Worm (Caenorhabditis elegans): Measurements from ENCODE around the gene T22G5.3.

The T22G5.3 gene

DNA sequence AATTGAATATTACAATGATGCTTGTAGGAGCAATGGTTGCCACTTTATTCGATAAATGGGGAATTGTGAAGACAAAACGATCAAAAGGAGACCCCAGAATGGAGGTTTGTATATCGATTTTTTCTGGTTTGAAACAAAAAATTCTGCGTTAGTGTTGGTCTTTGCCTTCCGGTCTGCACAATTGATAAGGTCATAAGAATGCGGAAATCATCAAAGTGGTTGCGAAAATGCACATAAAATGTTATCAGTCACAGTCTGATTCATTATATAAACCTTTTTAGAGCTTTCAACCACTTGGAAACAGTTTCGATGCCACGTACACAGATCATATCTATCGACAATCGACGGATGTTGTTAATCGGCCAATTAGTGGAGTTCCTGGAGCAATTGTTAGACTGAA lies 12.9 kb downstream of the T22G5.3 start:
- peak; percentile 96 for TF ChIP-seq fos-1 (tag; optimal IDR thresholded peaks at IDR 0.05)
- TF ChIP-seq crh-2 (tag; optimal IDR thresholded peaks at IDR 0.05) = peak; percentile 30
- TF ChIP-seq nhr-25 (tag; optimal IDR thresholded peaks at IDR 0.05) = no peak
- peak; percentile 51 for TF ChIP-seq sma-9 (GFP tag; optimal IDR thresholded peaks at IDR 0.05)
- no peak for TF ChIP-seq sma-9 (tag; optimal IDR thresholded peaks at IDR 0.05)

DNA sequence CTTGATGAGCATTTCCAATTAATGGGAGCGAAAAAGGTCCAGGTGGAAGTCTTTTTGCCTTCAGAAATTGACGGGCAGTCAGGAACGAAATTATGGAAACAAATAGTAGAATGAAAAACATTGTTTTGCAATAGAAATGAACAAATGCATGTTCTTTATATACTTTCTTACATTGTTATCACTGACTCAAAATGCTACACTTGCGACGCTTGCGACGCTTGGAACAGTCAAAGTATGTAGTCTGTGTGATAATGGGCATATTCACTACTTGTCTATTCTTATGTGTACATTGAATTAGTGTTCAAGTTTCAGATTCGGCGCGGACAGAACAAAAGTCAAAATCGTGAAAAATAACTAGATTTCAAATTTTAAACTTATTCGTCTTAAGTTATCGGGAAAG lies 17.6 kb downstream of the T22G5.3 start, which contains the start of gene cyp-35C1:
Gene cyp-35C1, minus strand, starts transcription at position 132 of the 400 bp plus-strand sequence.
- TF ChIP-seq lsy-2 (tag; optimal IDR thresholded peaks at IDR 0.05) = no peak
- no peak for TF ChIP-seq ceh-16 (tag; optimal IDR thresholded peaks at IDR 0.05)
- no peak for TF ChIP-seq ceh-82 (tag; optimal IDR thresholded peaks at IDR 0.05)
- TF ChIP-seq Y55F3AM.14 (GFP tag; optimal IDR thresholded peaks at IDR 0.05) = no peak
- TF ChIP-seq mab-5 (tag; optimal IDR thresholded peaks at IDR 0.05) = no peak
- TF ChIP-seq lin-11 (tag; optimal IDR thresholded peaks at IDR 0.05) = no peak
- peak; percentile 5 for TF ChIP-seq fos-1 (tag; optimal IDR thresholded peaks at IDR 0.05)
- TF ChIP-seq ztf-11 (tag; optimal IDR thresholded peaks at IDR 0.05) = no peak
- TF ChIP-seq sma-9 (GFP tag; optimal IDR thresholded peaks at IDR 0.05) = peak; percentile 34
- no peak for TF ChIP-seq sma-9 (tag; optimal IDR thresholded peaks at IDR 0.05)

DNA sequence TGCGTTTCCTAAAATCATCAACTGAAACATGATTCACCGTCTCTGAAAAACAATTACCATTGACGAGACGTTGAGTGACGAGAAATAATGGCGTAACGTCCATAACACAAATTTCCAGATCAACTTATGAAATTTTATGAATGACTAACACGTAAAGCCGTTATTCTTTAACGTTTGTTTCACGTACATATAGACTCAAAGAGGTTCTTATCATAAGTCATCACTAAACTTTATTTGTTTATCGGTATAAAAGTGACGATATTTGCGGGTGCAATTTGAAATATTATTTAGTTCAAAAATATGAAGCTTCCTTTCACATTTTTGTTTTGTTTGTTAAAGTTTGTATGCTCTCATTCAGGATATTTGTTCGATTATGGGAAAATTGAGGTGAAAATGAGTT lies 18.5 kb downstream of the T22G5.3 start, which contains the start of gene oac-3:
Gene oac-3, plus strand, starts transcription at position 301 of the 400 bp plus-strand sequence.
- TF ChIP-seq ceh-82 (tag; optimal IDR thresholded peaks at IDR 0.05) = no peak
- no peak for TF ChIP-seq elt-1 (tag; optimal IDR thresholded peaks at IDR 0.05)
- TF ChIP-seq nhr-6 (tag; optimal IDR thresholded peaks at IDR 0.05) = no peak

DNA sequence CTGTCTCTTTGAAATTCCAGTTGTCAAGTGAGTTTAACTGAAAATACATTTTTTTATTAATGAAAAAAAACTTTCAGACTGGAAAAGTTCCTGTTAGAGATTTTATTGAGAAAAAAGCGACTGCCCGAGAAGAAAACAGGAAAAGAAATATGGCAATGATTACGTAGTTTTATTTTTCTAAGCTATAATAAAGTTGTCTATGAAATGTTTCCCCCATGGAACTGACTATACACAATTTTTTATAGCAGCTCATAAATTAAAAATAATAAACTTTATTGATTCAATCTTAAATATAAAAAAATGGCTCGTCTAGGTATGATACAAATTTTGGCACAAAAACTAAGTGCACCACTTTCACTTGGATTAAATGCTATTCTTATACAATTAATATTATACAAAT lies 21.8 kb downstream of the T22G5.3 start, which contains the start of gene C06B3.1:
Gene C06B3.1, plus strand, starts transcription at position 301 of the 400 bp plus-strand sequence.
- TF ChIP-seq unc-39 (tag; optimal IDR thresholded peaks at IDR 0.05) (no peak), sma-9 (GFP tag; optimal IDR thresholded peaks at IDR 0.05) (no peak), sma-9 (tag; optimal IDR thresholded peaks at IDR 0.05) (no peak), C34F6.9 (tag; optimal IDR thresholded peaks at IDR 0.05) (no peak), nhr-11 (tag; optimal IDR thresholded peaks at IDR 0.05) (no peak), elt-1 (tag; optimal IDR thresholded peaks at IDR 0.05) (no peak), nhr-23 (tag; optimal IDR thresholded peaks at IDR 0.05) (no peak)

DNA sequence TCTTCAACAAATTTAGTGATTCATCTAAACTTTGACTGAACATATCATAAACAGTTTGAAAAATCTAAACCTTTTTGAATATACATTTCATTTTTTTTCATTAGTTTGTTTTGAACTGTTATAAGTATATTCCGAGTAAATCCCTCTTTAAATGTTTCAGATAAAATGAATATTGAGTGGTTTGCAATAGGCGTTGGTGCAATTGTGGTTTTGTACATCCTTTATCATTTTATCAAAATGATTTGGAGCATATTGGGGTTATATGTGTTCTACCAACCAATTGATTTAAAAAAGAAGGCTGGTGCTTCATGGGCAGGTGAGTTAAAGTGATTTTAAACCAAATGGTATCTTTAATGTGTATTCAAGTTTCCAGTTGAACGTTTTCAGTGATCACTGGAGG lies 23.7 kb downstream of the T22G5.3 start, which contains the start of gene stdh-3:
Gene stdh-3, plus strand, starts transcription at position 166 of the 400 bp plus-strand sequence.
- TF ChIP-seq lsy-2 (tag; optimal IDR thresholded peaks at IDR 0.05) (no peak), unc-39 (tag; optimal IDR thresholded peaks at IDR 0.05) (no peak), nhr-77 (tag; optimal IDR thresholded peaks at IDR 0.05) (no peak), ama-1 (optimal IDR thresholded peaks at IDR 0.05) (no peak), ztf-1 (GFP tag; conservative IDR thresholded peaks at IDR 0.05) (no peak), sma-9 (GFP tag; optimal IDR thresholded peaks at IDR 0.05) (no peak), sma-9 (tag; optimal IDR thresholded peaks at IDR 0.05) (no peak), elt-1 (tag; optimal IDR thresholded peaks at IDR 0.05) (no peak), egl-27 (tag; optimal IDR thresholded peaks at IDR 0.05) (no peak), aly-2 (tag; optimal IDR thresholded peaks at IDR 0.05) (no peak), zag-1 (tag; optimal IDR thresholded peaks at IDR 0.05) (no peak), skn-1 (tag; optimal IDR thresholded peaks at IDR 0.05) (no peak), mab-5 (tag; optimal IDR thresholded peaks at IDR 0.05) (no peak), fos-1 (tag; optimal IDR thresholded peaks at IDR 0.05) (no peak), ztf-4 (tag; optimal IDR thresholded peaks at IDR 0.05) (no peak), unc-55 (GFP tag; optimal IDR thresholded peaks at IDR 0.05) (no peak)

DNA sequence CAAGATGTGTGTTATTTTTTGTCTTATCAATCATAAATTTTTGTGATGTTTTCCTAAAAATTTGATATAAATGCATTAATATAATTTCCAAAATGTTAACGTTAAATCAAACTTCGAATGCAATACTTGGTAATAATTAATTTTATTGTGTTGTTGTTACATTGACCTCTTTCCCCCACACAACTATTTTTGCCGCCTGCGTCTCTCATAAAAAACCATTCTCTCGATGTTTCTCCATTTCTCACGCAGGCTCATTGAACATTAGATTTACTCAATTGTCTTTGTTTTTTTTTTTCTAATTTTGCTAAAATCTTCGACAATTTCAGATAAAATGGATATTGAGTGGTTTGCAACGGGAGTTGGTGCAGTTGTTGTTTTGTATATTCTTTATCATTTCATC lies 25.5 kb downstream of the T22G5.3 start, which contains the start of gene stdh-1:
Gene stdh-1, plus strand, starts transcription at position 327 of the 400 bp plus-strand sequence.
- TF ChIP-seq ZK546.5 (tag; optimal IDR thresholded peaks at IDR 0.05) = no peak
- TF ChIP-seq nhr-129 (tag; optimal IDR thresholded peaks at IDR 0.05) = peak; percentile 21
- TF ChIP-seq lin-13 (GFP tag; optimal IDR thresholded peaks at IDR 0.05) = no peak
- no peak for TF ChIP-seq elt-1 (tag; optimal IDR thresholded peaks at IDR 0.05)
- TF ChIP-seq Y55F3AM.14 (GFP tag; optimal IDR thresholded peaks at IDR 0.05) = no peak
- TF ChIP-seq elt-3 (tag; optimal IDR thresholded peaks at IDR 0.05) = no peak
- TF ChIP-seq alr-1 (tag; optimal IDR thresholded peaks at IDR 0.05) = no peak
- peak; percentile 28 for TF ChIP-seq sma-9 (GFP tag; optimal IDR thresholded peaks at IDR 0.05)
- TF ChIP-seq sma-9 (tag; optimal IDR thresholded peaks at IDR 0.05) = no peak
- TF ChIP-seq crh-2 (tag; optimal IDR thresholded peaks at IDR 0.05) = no peak
- no peak for TF ChIP-seq blmp-1 (tag; optimal IDR thresholded peaks at IDR 0.05; ENCODE audit: insufficient read depth)
- TF ChIP-seq zag-1 (tag; optimal IDR thresholded peaks at IDR 0.05) = no peak
- peak; percentile 34 for TF ChIP-seq C34F6.9 (tag; optimal IDR thresholded peaks at IDR 0.05)
- no peak for TF ChIP-seq sem-4 (tag; optimal IDR thresholded peaks at IDR 0.05)
- TF ChIP-seq mbf-1 (tag; optimal IDR thresholded peaks at IDR 0.05) = no peak
- TF ChIP-seq unc-55 (GFP tag; optimal IDR thresholded peaks at IDR 0.05) = no peak
- peak; percentile 4 for TF ChIP-seq nhr-21 (tag; optimal IDR thresholded peaks at IDR 0.05)
